Worm (Caenorhabditis elegans): ENCODE measurements around the gene EEED8.18.

DNA sequence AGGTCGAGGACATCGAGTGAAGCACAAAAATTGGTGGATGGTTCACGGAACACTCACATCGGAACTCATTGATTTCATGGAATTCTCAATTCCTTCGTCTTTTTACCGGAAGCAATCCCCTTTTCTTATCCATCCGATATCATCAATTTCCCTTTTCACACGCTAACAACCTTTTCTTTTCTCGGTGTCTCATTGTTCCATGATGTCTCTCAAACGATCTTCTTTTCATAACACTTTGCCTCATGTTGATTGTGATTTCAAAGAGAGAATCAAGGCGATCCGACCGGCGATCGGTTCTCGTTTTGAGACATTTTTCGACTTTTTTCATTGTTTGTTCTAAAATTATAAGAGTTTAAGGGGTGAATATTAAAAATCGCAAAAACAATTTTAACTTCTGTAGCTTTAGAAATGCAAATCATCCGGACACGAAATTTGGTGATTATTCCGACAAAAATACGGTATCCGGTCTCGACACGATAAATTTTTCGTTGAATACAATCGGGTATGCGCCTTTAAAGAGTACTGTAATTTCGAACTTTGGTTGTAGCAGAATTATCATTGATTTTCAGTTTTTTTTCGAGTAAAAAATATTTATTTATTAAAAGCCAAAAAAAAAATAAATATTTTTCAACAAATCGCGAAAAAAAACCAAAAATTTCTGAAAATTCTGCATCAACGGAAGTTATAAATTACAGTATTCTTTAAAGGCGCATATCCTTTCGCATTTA lies 46.4 kb upstream of the EEED8.18 start:
- TF ChIP-seq elt-2 (tag; optimal IDR thresholded peaks at IDR 0.05) (no peak), ama-1 (optimal IDR thresholded peaks at IDR 0.05) (no peak), hlh-13 (GFP tag; optimal IDR thresholded peaks at IDR 0.05) (no peak)
